Worm (Caenorhabditis elegans) whole organism, young adult: Measurements from ENCODE around the gene ubc-26.
A peak's percentile ranks its signal among the peaks of the same experiment; 100 is the strongest.

Experiments used
- D2030.7 ChIP-seq: fragments of 200-800 bp; sonication (Bioruptor generic); IDR thresholded peaks from 2 replicates; pipeline ENCODE4 v1.3.6; 2022; ENCODE audit warnings: missing genetic modification reagents, missing genetic modification characterization, missing compliant biosample characterization
- F10E7.11 ChIP-seq: sonication (generic microtip); optimal IDR thresholded peaks from 2 replicates; lab custom pipeline; 2017; ENCODE audit warnings: mild to moderate bottlenecking, missing genetic modification characterization, moderate library complexity, missing compliant biosample characterization
- F22D6.2 ChIP-seq: sonication (generic microtip); optimal IDR thresholded peaks from 2 replicates; lab custom pipeline; 2016; ENCODE audit warnings: mild to moderate bottlenecking, missing genetic modification characterization, missing compliant biosample characterization
- F33H1.4 ChIP-seq: fragments of 200-800 bp; sonication (Bioruptor generic); IDR thresholded peaks from 2 replicates; pipeline ENCODE4 v1.3.6; 2022; ENCODE audit warnings: missing genetic modification reagents, missing genetic modification characterization, missing compliant biosample characterization
- F37B4.10 ChIP-seq: fragments of 200-800 bp; sonication (Bioruptor generic); IDR thresholded peaks from 2 replicates; pipeline ENCODE4 v1.3.6; 2022; ENCODE audit warnings: missing genetic modification characterization, missing compliant biosample characterization
- F49E8.2 ChIP-seq: sonication (generic microtip); optimal IDR thresholded peaks from 3 replicates; lab custom pipeline; 2017; ENCODE audit warnings: missing genetic modification characterization, mild to moderate bottlenecking, missing compliant biosample characterization, antibody characterized with exemption, moderate library complexity; ENCODE audit not compliant: insufficient read depth
- T07F8.4 ChIP-seq: sonication (generic microtip); optimal IDR thresholded peaks from 2 replicates; lab custom pipeline; 2016; ENCODE audit warnings: mild to moderate bottlenecking, missing genetic modification characterization, moderate library complexity, missing compliant biosample characterization
- aptf-3 ChIP-seq: fragments of 200-800 bp; sonication (Bioruptor generic); IDR thresholded peaks from 2 replicates; pipeline ENCODE4 v1.3.6; 2022; ENCODE audit warnings: missing genetic modification characterization, missing compliant biosample characterization
- athp-1 ChIP-seq: sonication (generic microtip); optimal IDR thresholded peaks from 2 replicates; lab custom pipeline; 2017; ENCODE audit warnings: mild to moderate bottlenecking, missing genetic modification characterization, missing compliant biosample characterization
- attf-3 ChIP-seq: fragments of 200-800 bp; sonication (Bioruptor generic); conservative IDR thresholded peaks from 2 replicates; pipeline ENCODE4 v1.3.6; 2022; ENCODE audit warnings: missing genetic modification reagents, missing genetic modification characterization, missing compliant biosample characterization
- bed-2 ChIP-seq: fragments of 200-800 bp; sonication (Bioruptor generic); IDR thresholded peaks from 2 replicates; pipeline ENCODE4 v1.3.6; 2022; ENCODE audit warnings: missing genetic modification reagents, missing genetic modification characterization, missing compliant biosample characterization
- cebp-2 ChIP-seq: fragments of 200-800 bp; sonication (Bioruptor generic); IDR thresholded peaks from 2 replicates; pipeline ENCODE4 v1.3.6; 2022; ENCODE audit warnings: missing genetic modification characterization, missing compliant biosample characterization
- ceh-27 ChIP-seq: fragments of 200-800 bp; sonication (Bioruptor generic); optimal IDR thresholded peaks from 2 replicates; lab custom pipeline; 2018; ENCODE audit warnings: mild to moderate bottlenecking, missing genetic modification characterization, moderate library complexity, missing compliant biosample characterization
- ceh-79 ChIP-seq: sonication (generic microtip); optimal IDR thresholded peaks from 2 replicates; lab custom pipeline; 2017; ENCODE audit warnings: mild to moderate bottlenecking, missing genetic modification characterization, missing compliant biosample characterization
- ceh-91 ChIP-seq: fragments of 200-800 bp; sonication (Bioruptor generic); IDR thresholded peaks from 2 replicates; pipeline ENCODE4 v1.3.6; 2022; ENCODE audit warnings: missing genetic modification reagents, missing genetic modification characterization, missing compliant biosample characterization
- chd-7 ChIP-seq: sonication (generic microtip); optimal IDR thresholded peaks from 2 replicates; lab custom pipeline; 2016; ENCODE audit warnings: mild to moderate bottlenecking, missing genetic modification characterization, moderate library complexity, missing compliant biosample characterization
- die-1 ChIP-seq: sonication (generic microtip); optimal IDR thresholded peaks from 2 replicates; lab custom pipeline; 2016; ENCODE audit warnings: missing genotype, mild to moderate bottlenecking, missing genetic modification characterization, missing compliant biosample characterization
- efl-1 ChIP-seq: fragments of 150-350 bp; optimal IDR thresholded peaks from 2 replicates; lab custom pipeline; 2014; ENCODE audit warnings: missing biosample characterization, missing genetic modification reagents, missing genetic modification characterization
- egl-18 ChIP-seq: fragments of 200-800 bp; sonication (Bioruptor generic); IDR thresholded peaks from 2 replicates; pipeline ENCODE4 v1.3.6; 2022; ENCODE audit warnings: missing genetic modification reagents, missing genetic modification characterization, missing compliant biosample characterization
- ets-4 ChIP-seq: fragments of 200-800 bp; sonication (Bioruptor generic); optimal IDR thresholded peaks from 2 replicates; lab custom pipeline; 2018; ENCODE audit warnings: mild to moderate bottlenecking, missing genetic modification characterization, missing compliant biosample characterization
- fkh-3 ChIP-seq: sonication (generic microtip); optimal IDR thresholded peaks from 2 replicates; lab custom pipeline; 2016; ENCODE audit warnings: mild to moderate bottlenecking, missing genetic modification characterization, missing compliant biosample characterization
- madf-10 ChIP-seq: sonication (generic microtip); optimal IDR thresholded peaks from 2 replicates; lab custom pipeline; 2016; ENCODE audit warnings: mild to moderate bottlenecking, missing genetic modification characterization, missing compliant biosample characterization
- madf-6 ChIP-seq: fragments of 200-800 bp; sonication (Bioruptor generic); IDR thresholded peaks from 2 replicates; pipeline ENCODE4 v1.3.6; 2022; ENCODE audit warnings: missing genetic modification reagents, missing genetic modification characterization, missing compliant biosample characterization
- mel-28 ChIP-seq: sonication (generic microtip); optimal IDR thresholded peaks from 2 replicates; lab custom pipeline; 2016; ENCODE audit warnings: borderline replicate concordance, mild to moderate bottlenecking, missing genetic modification characterization, missing compliant biosample characterization
- nhr-120 ChIP-seq: fragments of 200-800 bp; sonication (Bioruptor generic); IDR thresholded peaks from 2 replicates; pipeline ENCODE4 v1.3.6; 2022; ENCODE audit warnings: missing genetic modification characterization, missing compliant biosample characterization
- pha-4 ChIP-seq: fragments of 150-350 bp; sonication (generic microtip); optimal IDR thresholded peaks from 2 replicates; lab custom pipeline; 2014; ENCODE audit warnings: missing biosample characterization, missing genetic modification reagents, missing genetic modification characterization
- rcor-1 ChIP-seq: fragments of 200-800 bp; sonication (Bioruptor generic); IDR thresholded peaks from 2 replicates; pipeline ENCODE4 v1.3.6; 2022; ENCODE audit warnings: missing genetic modification reagents, missing genetic modification characterization, missing compliant biosample characterization
- rec-8 ChIP-seq, 2 experiments: sonication (generic microtip); optimal IDR thresholded peaks; 2 replicates each; lab custom pipeline; 2016; ENCODE audit warnings: mild to moderate bottlenecking in 2 of 2, missing genetic modification characterization in 2 of 2, missing genetic modification reagents in 2 of 2, missing genotype in 2 of 2, missing biosample characterization in 1 of 2, missing compliant biosample characterization in 1 of 2, moderate library complexity in 1 of 2
- unc-62 ChIP-seq: fragments of 150-350 bp; optimal IDR thresholded peaks from 2 replicates; lab custom pipeline; 2014; ENCODE audit warnings: missing biosample characterization, missing genetic modification reagents, missing genetic modification characterization
- zfh-2 ChIP-seq: fragments of 200-800 bp; sonication (Bioruptor generic); conservative IDR thresholded peaks from 2 replicates; pipeline ENCODE4 v1.3.6; 2022; ENCODE audit warnings: missing genetic modification reagents, missing genetic modification characterization, missing compliant biosample characterization
- ztf-18 ChIP-seq: sonication (generic microtip); optimal IDR thresholded peaks from 2 replicates; lab custom pipeline; 2016; ENCODE audit warnings: missing genotype, mild to moderate bottlenecking, missing genetic modification characterization, missing compliant biosample characterization
- ztf-22 ChIP-seq: fragments of 200-800 bp; sonication (Bioruptor generic); optimal IDR thresholded peaks from 2 replicates; lab custom pipeline; 2018; ENCODE audit warnings: mild to moderate bottlenecking, missing genetic modification characterization, moderate library complexity, missing compliant biosample characterization

The ubc-26 gene

ce11 chrII:2871816-2872215 is 28.3 kb downstream of the ubc-26 start, which contains the start of gene Y110A2AL.10:
TSS of gene Y110A2AL.10 (minus strand) at chrII:2871916.
- TF ChIP-seq chd-7 (no peak), T07F8.4 (tag; lab: Kevin White, UChicago) (no peak), ztf-22 (GFP tag; lab: Kevin White, UChicago) (no peak), F10E7.11 (tag; lab: Kevin White, UChicago) (no peak), F22D6.2 (tag; lab: Kevin White, UChicago) (no peak), madf-10 (no peak), attf-3 (no peak), efl-1 (no peak), athp-1 (tag; lab: Kevin White, UChicago) (no peak), madf-6 (GFP tag; lab: Robert Waterston, UW) (no peak), aptf-3 (no peak), ceh-79 (tag; lab: Kevin White, UChicago) (no peak), ztf-18 (tag; lab: Kevin White, UChicago) (no peak), D2030.7 (GFP tag; lab: Robert Waterston, UW) (no peak)

- no peak for TF ChIP-seq mel-28 (tag; lab: Kevin White, UChicago)
- TF ChIP-seq rec-8 (tag; optimal IDR thresholded peaks at IDR 0.05; lab: Kevin White, UChicago): no peak
- TF ChIP-seq unc-62 (GFP tag; lab: Kevin White, UChicago): no peak
- no peak for TF ChIP-seq F49E8.2 (tag; lab: Kevin White, UChicago)
- TF ChIP-seq ztf-18 (tag; lab: Kevin White, UChicago): no peak
- TF ChIP-seq F33H1.4 (GFP tag; lab: Robert Waterston, UW): no peak
Measured at ce11 chrII:2867701-2868100, 32.4 kb downstream of the ubc-26 start, which contains the start of gene Y110A2AL.2. TSS of gene Y110A2AL.2 (plus strand) at chrII:2868001.

- TF ChIP-seq ceh-91 (no peak), ets-4 (GFP tag; lab: Kevin White, UChicago) (no peak), cebp-2 (GFP tag; lab: Robert Waterston, UW) (no peak), unc-62 (GFP tag; lab: Kevin White, UChicago) (no peak), ceh-27 (GFP tag; lab: Kevin White, UChicago) (no peak), rcor-1 (GFP tag; lab: Robert Waterston, UW) (no peak), attf-3 (no peak)
- TF ChIP-seq, all 124 proteins: peak for 0
Measured at ce11 chrII:2866541-2867124, 33.5 kb downstream of the ubc-26 start, which contains the start of the genes Y110A2AL.9 and Y110A2AL.3. TSS of gene Y110A2AL.9 (minus strand) at chrII:2866641. TSS of gene Y110A2AL.3 (plus strand) at chrII:2867074.

- TF ChIP-seq rcor-1 (GFP tag; lab: Robert Waterston, UW) (no peak), fkh-3 (tag; lab: Kevin White, UChicago) (no peak), zfh-2 (GFP tag; lab: Robert Waterston, UW) (peak; percentile 55; the same call in 1 of the 2 replicates), bed-2 (no peak), pha-4 (tag; lab: Kevin White, UChicago) (no peak), ceh-79 (tag; lab: Kevin White, UChicago) (no peak), nhr-120 (GFP tag; lab: Robert Waterston, UW) (0 out of 2 replicates have a peak, but pooled peaks have one; percentile 28), F37B4.10 (no peak), die-1 (no peak), egl-18 (GFP tag; lab: Robert Waterston, UW) (no peak)
Measured at ce11 chrII:2865355-2865754, 34.8 kb downstream of the ubc-26 start.
